Fruit fly (Drosophila melanogaster) whole organism, prepupa: ENCODE data around the gene NHP2.

ENCODE experiments used
- Blimp-1 ChIP-seq: fragments of 200-800 bp; sonication (Bioruptor generic); optimal IDR thresholded peaks from 3 replicates; lab custom pipeline; 2017; ENCODE audit warnings: missing biosample characterization, missing genetic modification characterization, mild to moderate bottlenecking, moderate library complexity, missing genetic modification reagents
- CG10631 ChIP-seq: fragments of 200-800 bp; sonication (Bioruptor generic); optimal IDR thresholded peaks from 2 replicates; lab custom pipeline; 2016; ENCODE audit warnings: missing biosample characterization, missing genetic modification characterization
- CG11294 ChIP-seq: fragments of 200-800 bp; sonication (Bioruptor generic); IDR thresholded peaks from 2 replicates; pipeline ENCODE4 v1.3.6; 2022; ENCODE audit warnings: missing biosample characterization, missing genetic modification characterization
- CG11902 ChIP-seq: fragments of 200-800 bp; sonication (Bioruptor generic); optimal IDR thresholded peaks from 3 replicates; lab custom pipeline; 2016; ENCODE audit warnings: missing biosample characterization, missing genetic modification characterization
- CG15336 ChIP-seq: fragments of 200-800 bp; sonication (Bioruptor generic); IDR thresholded peaks from 2 replicates; pipeline ENCODE4 v1.3.6; 2022; ENCODE audit warnings: missing biosample characterization, missing genetic modification characterization
- CG1621 ChIP-seq: fragments of 200-800 bp; sonication (Bioruptor generic); optimal IDR thresholded peaks from 3 replicates; lab custom pipeline; 2018; ENCODE audit warnings: missing biosample characterization, mild to moderate bottlenecking, missing genetic modification characterization
- CG16779 ChIP-seq: fragments of 200-800 bp; sonication (Bioruptor generic); optimal IDR thresholded peaks from 3 replicates; lab custom pipeline; 2017; ENCODE audit warnings: missing biosample characterization, mild to moderate bottlenecking, missing genetic modification characterization
- CG3032 ChIP-seq: fragments of 200-800 bp; optimal IDR thresholded peaks from 2 replicates; lab custom pipeline; 2019; ENCODE audit warnings: missing biosample characterization, mild to moderate bottlenecking, missing genetic modification characterization, moderate library complexity
- CG32006 ChIP-seq: fragments of 200-800 bp; sonication (Bioruptor generic); optimal IDR thresholded peaks from 3 replicates; lab custom pipeline; 2017; ENCODE audit warnings: missing biosample characterization, mild to moderate bottlenecking, missing genetic modification characterization
- CG34406 ChIP-seq: fragments of 200-800 bp; sonication (Bioruptor generic); optimal IDR thresholded peaks from 3 replicates; lab custom pipeline; 2016; ENCODE audit warnings: missing biosample characterization, missing genetic modification characterization
- CG4318 ChIP-seq: fragments of 200-800 bp; sonication (Bioruptor generic); optimal IDR thresholded peaks from 3 replicates; lab custom pipeline; 2017; ENCODE audit warnings: missing biosample characterization, mild to moderate bottlenecking, missing genetic modification characterization
- CG6163 ChIP-seq: fragments of 200-800 bp; sonication (Bioruptor generic); IDR thresholded peaks from 3 replicates; pipeline ENCODE4 v1.3.6; 2022; ENCODE audit warnings: missing biosample characterization, missing genetic modification characterization
- CG6276 ChIP-seq: fragments of 200-800 bp; sonication (Bioruptor generic); optimal IDR thresholded peaks from 2 replicates; lab custom pipeline; 2017; ENCODE audit warnings: missing biosample characterization, mild to moderate bottlenecking, missing genetic modification characterization
- CG6808 ChIP-seq: fragments of 200-800 bp; sonication (Bioruptor generic); optimal IDR thresholded peaks from 3 replicates; lab custom pipeline; 2017; ENCODE audit warnings: missing biosample characterization, missing genetic modification characterization, mild to moderate bottlenecking, moderate library complexity, missing genetic modification reagents
- CG6854 ChIP-seq: fragments of 200-800 bp; sonication (Bioruptor generic); optimal IDR thresholded peaks from 2 replicates; lab custom pipeline; 2017; ENCODE audit warnings: missing biosample characterization, mild to moderate bottlenecking, missing genetic modification characterization
- CG7368 ChIP-seq: fragments of 200-800 bp; sonication (Bioruptor generic); optimal IDR thresholded peaks from 3 replicates; lab custom pipeline; 2016; ENCODE audit warnings: missing biosample characterization, missing genetic modification characterization
- CG8119 ChIP-seq: fragments of 200-800 bp; sonication (Bioruptor generic); IDR thresholded peaks from 3 replicates; pipeline ENCODE4 v1.3.6; 2022; ENCODE audit warnings: missing biosample characterization, missing genetic modification characterization
- CG8632 ChIP-seq: fragments of 200-800 bp; sonication (Bioruptor generic); optimal IDR thresholded peaks from 3 replicates; lab custom pipeline; 2016; ENCODE audit warnings: missing biosample characterization, missing genetic modification characterization
- CG9139 ChIP-seq: fragments of 200-800 bp; sonication (Bioruptor generic); optimal IDR thresholded peaks from 3 replicates; lab custom pipeline; 2017; ENCODE audit warnings: missing biosample characterization, mild to moderate bottlenecking, missing genetic modification characterization
- Eip78C ChIP-seq: fragments of 200-800 bp; sonication (Bioruptor generic); peaks from one replicate; lab custom pipeline; 2016; ENCODE audit warnings: missing biosample characterization, missing genetic modification characterization
- Eip93F ChIP-seq: fragments of 200-800 bp; sonication (Bioruptor generic); optimal IDR thresholded peaks from 2 replicates; lab custom pipeline; 2016; ENCODE audit warnings: missing biosample characterization, mild to moderate bottlenecking, missing genetic modification characterization
- Ets21C ChIP-seq: fragments of 200-800 bp; sonication (Bioruptor generic); optimal IDR thresholded peaks from 3 replicates; lab custom pipeline; 2016; ENCODE audit warnings: missing biosample characterization, missing genetic modification characterization
- Gug ChIP-seq: fragments of 200-800 bp; sonication (Bioruptor generic); IDR thresholded peaks from 2 replicates; pipeline ENCODE4 v1.3.6; 2022; ENCODE audit warnings: missing biosample characterization, missing genetic modification characterization
- Hr38 ChIP-seq: sonication (Bioruptor generic); optimal IDR thresholded peaks from 2 replicates; lab custom pipeline; 2016; ENCODE audit warnings: missing biosample characterization, missing genetic modification characterization
- Lpt ChIP-seq: fragments of 200-800 bp; sonication (Bioruptor generic); optimal IDR thresholded peaks from 3 replicates; lab custom pipeline; 2016; ENCODE audit warnings: missing biosample characterization, missing genetic modification characterization
- OdsH ChIP-seq: fragments of 200-800 bp; sonication (Bioruptor generic); optimal IDR thresholded peaks from 3 replicates; lab custom pipeline; 2016; ENCODE audit warnings: missing biosample characterization, missing genetic modification characterization
- Smox ChIP-seq: fragments of 200-800 bp; sonication (Bioruptor generic); optimal IDR thresholded peaks from 3 replicates; lab custom pipeline; 2016; ENCODE audit warnings: missing biosample characterization, missing genetic modification characterization
- Sox102F ChIP-seq: fragments of 200-800 bp; sonication (Bioruptor generic); optimal IDR thresholded peaks from 2 replicates; lab custom pipeline; 2016; ENCODE audit warnings: missing biosample characterization, mild to moderate bottlenecking, missing genetic modification characterization
- Sox15 ChIP-seq: fragments of 200-800 bp; sonication (Bioruptor generic); optimal IDR thresholded peaks from 3 replicates; lab custom pipeline; 2016; ENCODE audit warnings: missing biosample characterization, missing genetic modification characterization
- achi ChIP-seq: fragments of 200-800 bp; sonication (Bioruptor generic); optimal IDR thresholded peaks from 3 replicates; lab custom pipeline; 2016; ENCODE audit warnings: missing biosample characterization, missing genetic modification characterization
- dac ChIP-seq: fragments of 200-800 bp; sonication (Bioruptor generic); optimal IDR thresholded peaks from 2 replicates; lab custom pipeline; 2017; ENCODE audit warnings: missing biosample characterization, mild to moderate bottlenecking, missing genetic modification characterization
- dsx ChIP-seq: fragments of 200-800 bp; optimal IDR thresholded peaks from 3 replicates; lab custom pipeline; 2019; ENCODE audit warnings: missing biosample characterization, mild to moderate bottlenecking, missing genetic modification characterization, moderate library complexity; ENCODE audit not compliant: poor library complexity, severe bottlenecking
- eg ChIP-seq: fragments of 200-800 bp; sonication (Bioruptor generic); IDR thresholded peaks from 3 replicates; pipeline ENCODE4 v1.3.6; 2022; ENCODE audit warnings: missing biosample characterization, missing genetic modification characterization
- fd85E ChIP-seq: fragments of 200-800 bp; sonication (Bioruptor generic); optimal IDR thresholded peaks from 3 replicates; lab custom pipeline; 2016; ENCODE audit warnings: missing biosample characterization, missing genetic modification characterization
- fkh ChIP-seq: fragments of 200-800 bp; sonication (Bioruptor generic); optimal IDR thresholded peaks from 3 replicates; lab custom pipeline; 2017; ENCODE audit warnings: missing biosample characterization, mild to moderate bottlenecking, missing genetic modification characterization, moderate library complexity
- net ChIP-seq: fragments of 200-800 bp; sonication (Bioruptor generic); optimal IDR thresholded peaks from 3 replicates; lab custom pipeline; 2016; ENCODE audit warnings: missing biosample characterization, missing genetic modification characterization
- pdm3 ChIP-seq: fragments of 200-800 bp; sonication (Bioruptor generic); optimal IDR thresholded peaks from 3 replicates; lab custom pipeline; 2016; ENCODE audit warnings: missing biosample characterization, missing genetic modification characterization
- salr ChIP-seq, 2 experiments: fragments of 200-800 bp; sonication (Bioruptor generic); optimal IDR thresholded peaks; 3 replicates each; lab custom pipeline; 2016 to 2018; ENCODE audit warnings: missing biosample characterization in 2 of 2, missing genetic modification characterization in 2 of 2, mild to moderate bottlenecking in 1 of 2
- spab ChIP-seq: fragments of 200-800 bp; sonication (Bioruptor generic); optimal IDR thresholded peaks from 2 replicates; lab custom pipeline; 2017; ENCODE audit warnings: missing biosample characterization, mild to moderate bottlenecking, missing genetic modification characterization, missing genetic modification reagents
- ss ChIP-seq, 2 experiments: fragments of 200-800 bp; sonication (Bioruptor generic); optimal IDR thresholded peaks; 2 replicates in 1 of 2; 3 replicates in 1 of 2; lab custom pipeline; 2017 to 2018; ENCODE audit warnings: mild to moderate bottlenecking in 2 of 2, missing biosample characterization in 2 of 2, missing genetic modification characterization in 2 of 2, moderate library complexity in 1 of 2
- svp ChIP-seq: fragments of 200-800 bp; sonication (Bioruptor generic); peaks from one replicate; lab custom pipeline; 2016; ENCODE audit warnings: missing biosample characterization, missing genetic modification characterization
- topi ChIP-seq: fragments of 200-800 bp; sonication (Bioruptor generic); optimal IDR thresholded peaks from 3 replicates; lab custom pipeline; 2016; ENCODE audit warnings: missing biosample characterization, missing genetic modification characterization
- vri ChIP-seq: fragments of 200-800 bp; sonication (Bioruptor generic); optimal IDR thresholded peaks from 3 replicates; lab custom pipeline; 2016; ENCODE audit warnings: missing biosample characterization, mild to moderate bottlenecking, missing genetic modification characterization

Gene NHP2

dm6 chr3L:14759097-14759795, 42.7 kb downstream of the NHP2 start (continued):
- TF ChIP-seq CG4318 (GFP tag; lab: Kevin White, UChicago) (peak; percentile 100), OdsH (GFP tag; lab: Kevin White, UChicago) (peak; percentile 100), fd85E (GFP tag; lab: Kevin White, UChicago) (peak; percentile 98), pdm3 (peak; percentile 100), topi (GFP tag; lab: Kevin White, UChicago) (peak; percentile 99), eg (GFP tag; lab: Robert Waterston, UW) (peak; percentile 100), CG32006 (GFP tag; lab: Kevin White, UChicago) (peak; percentile 100), CG7368 (peak; percentile 99), CG11294 (peak; percentile 100), CG34406 (GFP tag; lab: Kevin White, UChicago) (peak; percentile 100)

- no peak for TF ChIP-seq Sox15 (GFP tag; lab: Kevin White, UChicago)
- TF ChIP-seq Hr38 (GFP tag; lab: Kevin White, UChicago): no peak
- TF ChIP-seq Lpt (GFP tag; lab: Kevin White, UChicago): no peak
- no peak for TF ChIP-seq CG34406 (GFP tag; lab: Kevin White, UChicago)
- TF ChIP-seq Blimp-1 (GFP tag; lab: Kevin White, UChicago): no peak
- TF ChIP-seq svp (GFP tag; lab: Kevin White, UChicago): no peak
- TF ChIP-seq CG3032 (tag; lab: Kevin White, UChicago): no peak
- no peak for TF ChIP-seq CG15336 (GFP tag; lab: Robert Waterston, UW)
- TF ChIP-seq CG6276: no peak
- TF ChIP-seq Ets21C (GFP tag; lab: Kevin White, UChicago): no peak
- TF ChIP-seq dac: no peak
- TF ChIP-seq CG11902 (GFP tag; lab: Kevin White, UChicago): no peak
- no peak for TF ChIP-seq CG6163
Measured at dm6 chr3L:14758730-14759096, 43.3 kb downstream of the NHP2 start.

dm6 chr3L:14757464-14758384, 44.2 kb downstream of the NHP2 start, which contains the start of gene CG42507:
Gene CG42507 (minus strand): TSS chr3L:14757962.
- TF ChIP-seq Eip78C: no peak
- TF ChIP-seq Gug (GFP tag; lab: Robert Waterston, UW): no peak
- TF ChIP-seq CG6854 (GFP tag; lab: Kevin White, UChicago): peak; percentile 71
- peak; percentile 5 for TF ChIP-seq CG8632 (GFP tag; lab: Kevin White, UChicago)
- peak; percentile 31 for TF ChIP-seq CG6276
- TF ChIP-seq ss (GFP tag; optimal IDR thresholded peaks at IDR 0.05; lab: Kevin White, UChicago): peak; percentile 23 to 50
- no peak for TF ChIP-seq Eip93F (GFP tag; lab: Kevin White, UChicago)
- peak; percentile 61 for TF ChIP-seq CG9139
- peak; percentile 17 for TF ChIP-seq CG32006 (GFP tag; lab: Kevin White, UChicago)
- TF ChIP-seq CG8119 (GFP tag; lab: Robert Waterston, UW): peak; percentile 38; the same call in 2 of the 3 replicates
- TF ChIP-seq Sox102F (GFP tag; lab: Kevin White, UChicago): peak; percentile 16
- peak; percentile 20; the same call in 1 of the 2 replicates for TF ChIP-seq CG15336 (GFP tag; lab: Robert Waterston, UW)
- peak; percentile 17 for TF ChIP-seq CG10631 (GFP tag; lab: Kevin White, UChicago)
- no peak for TF ChIP-seq spab (GFP tag; lab: Kevin White, UChicago)
- TF ChIP-seq fkh (GFP tag; lab: Kevin White, UChicago): peak; percentile 98
- TF ChIP-seq CG6163: peak; percentile 60; the same call in 2 of the 3 replicates
- no peak for TF ChIP-seq CG4318 (GFP tag; lab: Kevin White, UChicago)
- TF ChIP-seq salr (GFP tag; optimal IDR thresholded peaks at IDR 0.05; lab: Kevin White, UChicago): peak in 1 of 2 experiments; percentile 5
- TF ChIP-seq achi: no peak
- TF ChIP-seq Smox (GFP tag; lab: Kevin White, UChicago): no peak
- peak; percentile 55 for TF ChIP-seq svp (GFP tag; lab: Kevin White, UChicago)
- TF ChIP-seq CG16779: peak; percentile 30
- TF ChIP-seq net: peak; percentile 46
- TF ChIP-seq dsx (GFP tag; lab: Kevin White, UChicago): peak; percentile 66
- peak; percentile 39 for TF ChIP-seq CG1621 (tag; lab: Kevin White, UChicago)
- TF ChIP-seq CG6808 (GFP tag; lab: Kevin White, UChicago): no peak
- no peak for TF ChIP-seq CG3032 (tag; lab: Kevin White, UChicago)
- peak; percentile 70 for TF ChIP-seq vri
- TF ChIP-seq, all 60 proteins: peak for 19
